Worm (Caenorhabditis elegans): ENCODE measurements around the gene Y97E10AR.2.

Y97E10AR.2 gene

DNA sequence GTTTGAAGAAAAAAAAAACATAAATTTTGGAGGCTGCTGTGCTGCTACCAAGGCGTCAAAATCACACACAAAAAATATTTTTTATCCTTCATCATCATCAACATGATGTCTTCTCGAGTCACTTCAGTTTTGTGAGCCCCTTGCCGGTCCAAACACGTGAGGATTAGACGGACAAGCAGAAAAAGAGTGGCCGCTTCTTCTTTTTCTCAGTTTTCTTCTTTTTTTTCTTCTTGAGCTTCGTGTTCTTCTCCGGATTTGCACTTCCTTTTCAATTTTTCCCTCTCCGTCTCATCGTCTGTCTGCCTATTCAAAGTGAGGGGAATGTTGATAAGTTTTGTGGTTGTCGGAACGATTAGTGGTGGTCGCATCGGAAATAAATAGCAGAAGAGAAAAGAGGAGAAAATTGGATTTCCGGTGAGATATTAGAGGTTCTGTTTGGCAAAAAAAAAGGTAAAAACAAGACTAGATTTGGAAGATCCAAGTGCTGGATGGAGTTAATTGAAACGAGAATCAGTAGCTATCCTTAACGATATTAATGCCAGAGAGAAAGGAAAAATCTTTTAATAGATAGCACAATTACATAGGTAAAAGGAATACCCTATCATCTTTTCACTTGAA lies 15.5 kb upstream of the Y97E10AR.2 start:
- TF ChIP-seq sptf-1 (tag; optimal IDR thresholded peaks at IDR 0.05) (no peak), elt-3 (tag; optimal IDR thresholded peaks at IDR 0.05) (no peak), nhr-237 (tag; optimal IDR thresholded peaks at IDR 0.05) (no peak), M03D4.4 (tag; optimal IDR thresholded peaks at IDR 0.05) (no peak), lsy-2 (tag; optimal IDR thresholded peaks at IDR 0.05) (no peak), ces-1 (GFP tag; optimal IDR thresholded peaks at IDR 0.05) (peak; percentile 27), mep-1 (tag; optimal IDR thresholded peaks at IDR 0.05) (no peak)

DNA sequence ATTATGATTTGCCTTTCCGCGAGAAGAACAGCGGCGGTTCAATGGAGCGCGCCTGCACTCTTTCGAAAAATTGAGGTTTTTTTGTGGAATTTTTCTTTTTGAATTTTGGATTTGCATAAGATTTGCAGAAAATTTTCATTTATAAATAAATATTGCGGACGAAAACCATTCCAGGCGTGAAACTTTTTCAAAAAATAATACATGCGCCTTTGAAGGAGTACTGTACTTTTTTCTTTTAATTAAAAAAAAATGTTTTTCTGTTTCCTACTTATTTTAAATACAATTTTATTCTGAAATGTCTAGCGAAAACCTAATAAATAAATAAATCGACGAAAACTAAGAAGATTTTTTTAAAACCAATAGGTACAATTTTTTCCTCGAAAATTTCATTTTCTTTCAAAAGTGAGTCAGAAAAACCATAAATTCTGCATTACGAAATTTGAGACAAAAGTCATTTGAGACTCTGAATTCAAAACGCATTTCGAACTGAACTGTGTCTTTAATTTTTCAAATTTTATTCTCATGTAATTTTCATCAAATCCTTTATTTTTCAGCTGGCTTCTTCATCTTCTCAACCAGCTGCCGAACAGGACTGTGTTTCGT lies 14.9 kb upstream of the Y97E10AR.2 start, which contains the start of gene F26D11.1:
Gene F26D11.1 (plus strand): TSS at position 553 of the 603 bp plus-strand sequence.
- TF ChIP-seq sem-2 (GFP tag; optimal IDR thresholded peaks at IDR 0.05), result no peak
- TF ChIP-seq lin-13 (tag; optimal IDR thresholded peaks at IDR 0.05), result no peak

DNA sequence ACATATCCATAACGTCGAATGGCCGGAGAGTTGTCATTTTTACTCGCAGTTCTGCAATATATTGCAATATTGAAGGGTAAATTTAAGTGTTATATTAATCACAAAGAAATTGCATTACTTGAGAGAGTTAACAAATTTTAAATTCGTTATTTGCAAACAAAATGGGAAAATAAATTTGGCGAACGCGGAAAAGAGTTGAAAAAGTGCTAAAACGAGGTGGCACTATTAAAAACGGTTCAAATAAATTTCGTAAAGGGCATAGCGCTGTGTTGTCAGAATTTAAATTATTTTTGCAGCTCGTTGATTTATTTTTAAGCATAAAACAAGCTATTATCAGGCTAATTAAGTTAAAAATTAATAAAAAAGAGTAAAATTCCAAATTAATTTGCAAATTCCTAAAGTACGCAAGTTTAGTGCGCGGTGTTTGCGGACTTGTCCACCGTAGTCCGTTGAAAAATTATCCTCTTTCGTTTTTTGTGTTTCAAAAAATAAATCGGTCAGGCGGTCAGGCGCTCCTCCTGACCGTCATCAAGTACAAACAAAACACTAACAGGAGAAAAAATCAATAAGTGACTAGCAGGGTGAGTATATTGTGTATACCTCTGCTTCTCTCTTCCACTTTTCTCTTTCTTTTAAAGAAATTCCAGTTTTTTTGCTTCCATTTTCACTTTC lies 12.5 kb upstream of the Y97E10AR.2 start, which contains the start of the genes natb-1 and abhd-12:
Gene natb-1 (minus strand): TSS at position 51 of the 672 bp plus-strand sequence.
Gene abhd-12 (plus strand): TSS at position 499 of the 672 bp plus-strand sequence.
- TF ChIP-seq ceh-39 (tag; optimal IDR thresholded peaks at IDR 0.05), result no peak
- TF ChIP-seq lsy-2 (tag; optimal IDR thresholded peaks at IDR 0.05), result peak; percentile 94
- no peak for TF ChIP-seq nhr-28 (tag; optimal IDR thresholded peaks at IDR 0.05)
- TF ChIP-seq ham-2 (GFP tag; optimal IDR thresholded peaks at IDR 0.05), result no peak
- TF ChIP-seq sem-2 (GFP tag; optimal IDR thresholded peaks at IDR 0.05), result no peak
- no peak for TF ChIP-seq unc-62 (GFP tag; optimal IDR thresholded peaks at IDR 0.05)
- no peak for TF ChIP-seq M03D4.4 (tag; optimal IDR thresholded peaks at IDR 0.05)
- no peak for TF ChIP-seq sptf-1 (tag; optimal IDR thresholded peaks at IDR 0.05)
- peak; percentile 83 for TF ChIP-seq ces-1 (GFP tag; optimal IDR thresholded peaks at IDR 0.05)
- no peak for TF ChIP-seq mls-2 (tag; optimal IDR thresholded peaks at IDR 0.05)
- TF ChIP-seq zip-8 (tag; optimal IDR thresholded peaks at IDR 0.05), result no peak
- no peak for TF ChIP-seq mab-5 (tag; optimal IDR thresholded peaks at IDR 0.05)
- TF ChIP-seq pha-4 (tag; optimal IDR thresholded peaks at IDR 0.05), result no peak
- no peak for TF ChIP-seq nhr-237 (tag; optimal IDR thresholded peaks at IDR 0.05)
- TF ChIP-seq snpc-4 (tag; optimal IDR thresholded peaks at IDR 0.05), result no peak
- no peak for TF ChIP-seq nhr-12 (tag; optimal IDR thresholded peaks at IDR 0.05)
- TF ChIP-seq mep-1 (tag; optimal IDR thresholded peaks at IDR 0.05), result peak; percentile 33

DNA sequence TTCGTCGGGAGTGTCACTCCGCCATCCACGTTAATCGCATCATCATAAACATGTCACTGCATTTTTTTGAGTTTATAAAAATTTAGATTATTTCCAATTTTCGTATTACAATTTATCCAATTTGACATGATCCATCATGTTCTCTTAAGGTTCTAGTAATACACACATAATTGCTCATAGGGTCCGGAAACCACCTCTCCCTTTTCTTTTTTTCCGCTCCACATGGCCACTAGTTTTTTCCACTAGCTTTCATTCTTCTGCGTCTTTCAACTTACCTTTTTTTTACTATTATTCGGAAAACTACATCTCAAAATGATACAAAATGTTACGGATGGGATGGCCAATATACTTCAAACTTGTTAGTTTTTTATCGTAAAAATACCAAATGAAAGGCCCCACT lies 10.1 kb upstream of the Y97E10AR.2 start, which contains the start of gene Y97E10AL.1:
Gene Y97E10AL.1 (plus strand): TSS at position 301 of the 400 bp plus-strand sequence.
- TF ChIP-seq hlh-1 (tag; optimal IDR thresholded peaks at IDR 0.05) (no peak), nhr-28 (tag; optimal IDR thresholded peaks at IDR 0.05) (no peak), ham-2 (GFP tag; optimal IDR thresholded peaks at IDR 0.05) (no peak), flh-1 (GFP tag; optimal IDR thresholded peaks at IDR 0.05) (no peak), nhr-2 (tag; optimal IDR thresholded peaks at IDR 0.05) (no peak), drap-1 (GFP tag; optimal IDR thresholded peaks at IDR 0.05) (no peak), nhr-237 (tag; optimal IDR thresholded peaks at IDR 0.05) (no peak), unc-39 (tag; optimal IDR thresholded peaks at IDR 0.05) (no peak), pha-4 (tag; optimal IDR thresholded peaks at IDR 0.05) (no peak), ces-1 (GFP tag; optimal IDR thresholded peaks at IDR 0.05) (no peak)

DNA sequence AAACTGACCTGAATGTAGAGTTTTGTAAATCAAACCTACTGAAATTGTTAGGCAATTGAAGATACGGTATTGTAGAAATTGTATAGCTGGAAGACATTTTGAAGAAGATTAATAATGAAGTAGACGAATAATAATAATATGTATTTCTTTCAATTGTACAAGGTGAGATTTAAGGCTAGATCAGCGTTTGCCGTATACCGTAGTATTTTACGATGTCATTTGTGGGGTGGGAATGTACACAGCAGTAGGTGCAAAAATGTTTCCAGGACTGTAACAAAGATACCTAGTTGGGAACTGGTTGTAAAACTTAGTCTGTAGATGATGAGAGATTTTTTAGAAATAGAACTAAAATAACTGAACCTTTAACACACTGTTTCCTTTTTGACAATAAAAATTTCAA lies 1.4 kb upstream of the Y97E10AR.2 start, which contains the start of gene ceh-76:
Gene ceh-76 (minus strand): TSS at position 101 of the 400 bp plus-strand sequence.
- TF ChIP-seq mls-2 (tag; optimal IDR thresholded peaks at IDR 0.05), result no peak
- no peak for TF ChIP-seq pha-4 (tag; optimal IDR thresholded peaks at IDR 0.05)
- no peak for TF ChIP-seq cnd-1 (tag; optimal IDR thresholded peaks at IDR 0.05)
- TF ChIP-seq hlh-1 (tag; optimal IDR thresholded peaks at IDR 0.05), result no peak
- TF ChIP-seq ceh-39 (tag; optimal IDR thresholded peaks at IDR 0.05), result no peak
- no peak for TF ChIP-seq ztf-11 (tag; optimal IDR thresholded peaks at IDR 0.05)
- TF ChIP-seq lsy-2 (tag; optimal IDR thresholded peaks at IDR 0.05), result no peak
- no peak for TF ChIP-seq lin-32 (GFP tag; optimal IDR thresholded peaks at IDR 0.05)
- TF ChIP-seq nhr-28 (tag; optimal IDR thresholded peaks at IDR 0.05), result no peak
- no peak for TF ChIP-seq sem-2 (GFP tag; optimal IDR thresholded peaks at IDR 0.05)
- TF ChIP-seq snpc-4 (tag; optimal IDR thresholded peaks at IDR 0.05), result no peak
- TF ChIP-seq ces-1 (GFP tag; optimal IDR thresholded peaks at IDR 0.05), result no peak
- no peak for TF ChIP-seq ceh-43 (GFP tag; optimal IDR thresholded peaks at IDR 0.05)
- no peak for TF ChIP-seq mep-1 (tag; optimal IDR thresholded peaks at IDR 0.05)
- TF ChIP-seq nhr-2 (tag; optimal IDR thresholded peaks at IDR 0.05), result no peak
- no peak for TF ChIP-seq elt-1 (tag; optimal IDR thresholded peaks at IDR 0.05; ENCODE audit: borderline replicate concordance, insufficient read depth)
- no peak for TF ChIP-seq nhr-76 (tag; optimal IDR thresholded peaks at IDR 0.05)
- no peak for TF ChIP-seq zip-8 (tag; optimal IDR thresholded peaks at IDR 0.05)
- no peak for TF ChIP-seq flh-1 (GFP tag; optimal IDR thresholded peaks at IDR 0.05)
- no peak for TF ChIP-seq blmp-1 (tag; optimal IDR thresholded peaks at IDR 0.05)
